Fruit fly (Drosophila melanogaster) whole organism, pupa: ENCODE results near the gene CG15545.

Experiments used
- CG10348 ChIP-seq: fragments of 200-800 bp; sonication (Bioruptor generic); IDR thresholded peaks from 2 replicates; pipeline ENCODE4 v1.3.6; 2022; ENCODE audit warnings: missing biosample characterization, missing genetic modification characterization
- CG12605 ChIP-seq: fragments of 200-800 bp; sonication (Bioruptor generic); IDR thresholded peaks from 2 replicates; pipeline ENCODE4 v1.3.6; 2022; ENCODE audit warnings: missing biosample characterization, missing genetic modification characterization
- CG13204 ChIP-seq: fragments of 200-800 bp; sonication (Bioruptor generic); optimal IDR thresholded peaks from 2 replicates; lab custom pipeline; 2018; ENCODE audit warnings: missing biosample characterization, mild to moderate bottlenecking, missing genetic modification characterization, moderate library complexity
- CG14655 ChIP-seq: fragments of 200-800 bp; sonication (Bioruptor generic); optimal IDR thresholded peaks from 3 replicates; lab custom pipeline; 2017; ENCODE audit warnings: mild to moderate bottlenecking, missing biosample characterization, missing genetic modification reagents, missing genetic modification characterization
- CG15710 ChIP-seq: fragments of 200-800 bp; sonication (Bioruptor generic); optimal IDR thresholded peaks from 2 replicates; lab custom pipeline; 2018; ENCODE audit warnings: missing biosample characterization, mild to moderate bottlenecking, missing genetic modification characterization, moderate library complexity
- CG17806 ChIP-seq: fragments of 200-800 bp; sonication (Bioruptor generic); optimal IDR thresholded peaks from 2 replicates; lab custom pipeline; 2018; ENCODE audit warnings: missing biosample characterization, mild to moderate bottlenecking, missing genetic modification characterization, moderate library complexity
- CG32121 ChIP-seq: fragments of 200-800 bp; sonication (Bioruptor generic); IDR thresholded peaks from 2 replicates; pipeline ENCODE4 v1.3.6; 2022; ENCODE audit warnings: missing biosample characterization, missing genetic modification characterization
- CG34367 ChIP-seq: fragments of 200-800 bp; sonication (Bioruptor generic); optimal IDR thresholded peaks from 2 replicates; lab custom pipeline; 2018; ENCODE audit warnings: missing biosample characterization, mild to moderate bottlenecking, missing genetic modification characterization
- CG4496 ChIP-seq: fragments of 200-800 bp; sonication (Bioruptor generic); IDR thresholded peaks from 3 replicates; pipeline ENCODE4 v1.3.6; 2022; ENCODE audit warnings: missing biosample characterization, missing genetic modification characterization
- CG8159 ChIP-seq: fragments of 200-800 bp; sonication (Bioruptor generic); optimal IDR thresholded peaks from 3 replicates; lab custom pipeline; 2018; ENCODE audit warnings: missing biosample characterization, mild to moderate bottlenecking, missing genetic modification characterization, moderate library complexity
- CG8301 ChIP-seq: fragments of 200-800 bp; sonication (Bioruptor generic); optimal IDR thresholded peaks from 2 replicates; lab custom pipeline; 2018; ENCODE audit warnings: missing biosample characterization, mild to moderate bottlenecking, missing genetic modification characterization
- CG9948 ChIP-seq: fragments of 200-800 bp; sonication (Bioruptor generic); optimal IDR thresholded peaks from 2 replicates; lab custom pipeline; 2018; ENCODE audit warnings: missing biosample characterization, mild to moderate bottlenecking, missing genetic modification characterization, moderate library complexity
- D1 ChIP-seq: fragments of 200-800 bp; sonication (Bioruptor generic); optimal IDR thresholded peaks from 2 replicates; lab custom pipeline; 2018; ENCODE audit warnings: missing biosample characterization, mild to moderate bottlenecking, missing genetic modification characterization, moderate library complexity
- EcR ChIP-seq: fragments of 200-800 bp; sonication (Bioruptor generic); optimal IDR thresholded peaks from 3 replicates; lab custom pipeline; 2019; ENCODE audit warnings: missing biosample characterization, missing genetic modification characterization, mild to moderate bottlenecking, moderate library complexity, missing genetic modification reagents
- Ets98B ChIP-seq: fragments of 200-800 bp; sonication (Bioruptor generic); IDR thresholded peaks from 2 replicates; pipeline ENCODE4 v1.3.6; 2022; ENCODE audit warnings: missing biosample characterization, missing genetic modification characterization
- Pif1A ChIP-seq: fragments of 200-800 bp; sonication (Bioruptor generic); optimal IDR thresholded peaks from 3 replicates; lab custom pipeline; 2016; ENCODE audit warnings: missing biosample characterization, missing genetic modification characterization
- Pif1B ChIP-seq: fragments of 200-800 bp; sonication (Bioruptor generic); optimal IDR thresholded peaks from 3 replicates; lab custom pipeline; 2016; ENCODE audit warnings: missing biosample characterization, missing genetic modification characterization
- Snoo ChIP-seq: fragments of 200-800 bp; sonication (Bioruptor generic); optimal IDR thresholded peaks from 3 replicates; lab custom pipeline; 2017; ENCODE audit warnings: missing biosample characterization, mild to moderate bottlenecking, missing genetic modification characterization, inconsistent platforms
- fd96Ca ChIP-seq: fragments of 200-800 bp; sonication (Bioruptor generic); IDR thresholded peaks from 3 replicates; pipeline ENCODE4 v1.3.6; 2022; ENCODE audit warnings: missing biosample characterization, missing genetic modification characterization
- gl ChIP-seq: fragments of 200-800 bp; sonication (Bioruptor generic); optimal IDR thresholded peaks from 2 replicates; lab custom pipeline; 2018; ENCODE audit warnings: missing biosample characterization, mild to moderate bottlenecking, missing genetic modification characterization
- rn ChIP-seq: fragments of 200-800 bp; sonication (Bioruptor generic); IDR thresholded peaks from 2 replicates; pipeline ENCODE4 v1.3.6; 2022; ENCODE audit warnings: missing biosample characterization, missing genetic modification characterization

Gene CG15545

dm6 chr3R:30862471-30862870 is 9.7 kb downstream of the CG15545 start:
- TF ChIP-seq fd96Ca: no peak
- TF ChIP-seq CG34367 (tag; lab: Kevin White, UChicago): no peak
- peak; percentile 28; the same call in 1 of the 2 replicates for TF ChIP-seq CG32121 (GFP tag; lab: Robert Waterston, UW)
- TF ChIP-seq CG12605 (GFP tag; lab: Robert Waterston, UW): no peak
- TF ChIP-seq CG15710 (tag; lab: Kevin White, UChicago): no peak
- TF ChIP-seq CG13204 (GFP tag; lab: Kevin White, UChicago): no peak

- TF ChIP-seq CG8159 (no peak), D1 (tag; lab: Kevin White, UChicago) (no peak), CG13204 (GFP tag; lab: Kevin White, UChicago) (no peak), CG12605 (GFP tag; lab: Robert Waterston, UW) (no peak), Snoo (tag; lab: Kevin White, UChicago) (no peak), Pif1B (no peak), CG4496 (GFP tag; lab: Robert Waterston, UW) (no peak), CG15710 (tag; lab: Kevin White, UChicago) (no peak), CG34367 (tag; lab: Kevin White, UChicago) (no peak), fd96Ca (no peak), CG8301 (tag; lab: Kevin White, UChicago) (no peak), gl (tag; lab: Kevin White, UChicago) (no peak), CG17806 (tag; lab: Kevin White, UChicago) (no peak), Pif1A (no peak), CG32121 (GFP tag; lab: Robert Waterston, UW) (no peak), CG14655 (GFP tag; lab: Kevin White, UChicago) (no peak), rn (GFP tag; lab: Robert Waterston, UW) (no peak), Ets98B (GFP tag; lab: Robert Waterston, UW) (no peak), EcR (GFP tag; lab: Kevin White, UChicago) (no peak), CG9948 (tag; lab: Kevin White, UChicago) (no peak)
Observed at dm6 chr3R:30860561-30860928, 11.6 kb downstream of the CG15545 start.

dm6 chr3R:30859901-30860560 is 12.1 kb downstream of the CG15545 start:
- TF ChIP-seq Pif1A (peak; percentile 2), gl (tag; lab: Kevin White, UChicago) (no peak), CG8159 (peak; percentile 12), EcR (GFP tag; lab: Kevin White, UChicago) (no peak)

DNA sequence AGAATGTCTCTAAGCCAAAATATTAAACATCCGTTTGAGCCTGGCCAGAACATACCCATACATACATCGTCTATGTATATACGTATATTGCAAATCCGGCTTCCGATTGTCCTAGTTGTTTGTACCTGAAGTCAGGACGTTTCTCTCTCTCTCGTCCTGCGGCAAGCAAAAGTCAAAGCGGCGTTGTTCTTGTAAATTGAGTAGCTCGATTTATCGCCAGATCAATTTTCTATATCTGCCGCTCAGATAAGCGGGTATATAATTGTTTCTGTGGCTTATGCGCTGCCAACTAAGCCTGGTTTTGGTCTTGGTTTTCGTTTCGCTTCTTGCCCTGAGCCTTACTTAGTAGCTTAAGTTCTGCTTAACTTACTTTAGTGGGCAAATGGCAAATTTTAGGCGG is 15.6 kb downstream of the CG15545 start:
- no peak for TF ChIP-seq CG8301 (tag; lab: Kevin White, UChicago)
- TF ChIP-seq, all 21 proteins: peak for 0

DNA sequence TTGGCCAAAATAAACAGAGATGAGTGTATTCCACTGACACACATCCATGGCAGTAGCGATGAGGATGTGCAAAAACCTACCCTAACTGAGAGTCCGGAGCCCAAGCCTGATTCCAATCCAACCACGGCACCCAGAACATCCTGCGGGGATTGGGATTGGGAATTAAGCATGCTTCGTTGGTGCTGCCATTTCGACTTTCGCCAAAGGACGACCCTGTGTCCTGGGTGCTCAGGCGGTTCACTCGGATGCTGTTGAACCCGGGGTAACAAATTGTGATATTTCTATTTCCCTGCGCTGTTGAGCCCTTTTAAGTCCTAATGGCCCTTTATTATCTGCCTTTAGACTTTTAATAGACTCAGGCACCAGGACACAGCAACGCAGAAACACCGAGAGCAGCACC is 17.0 kb downstream of the CG15545 start:
- TF ChIP-seq CG34367 (tag; lab: Kevin White, UChicago) (no peak), Snoo (tag; lab: Kevin White, UChicago) (no peak), Pif1A (no peak), CG10348 (GFP tag; lab: Robert Waterston, UW) (no peak), CG14655 (GFP tag; lab: Kevin White, UChicago) (no peak)

dm6 chr3R:30851843-30852365 is 20.2 kb downstream of the CG15545 start, which contains the start of gene tll:
Gene tll, plus strand, starts transcription at chr3R:30852315.
- TF ChIP-seq EcR (GFP tag; lab: Kevin White, UChicago) (no peak), CG9948 (tag; lab: Kevin White, UChicago) (no peak), Pif1B (no peak), CG4496 (GFP tag; lab: Robert Waterston, UW) (no peak), fd96Ca (no peak), CG8159 (no peak), Ets98B (GFP tag; lab: Robert Waterston, UW) (no peak), CG12605 (GFP tag; lab: Robert Waterston, UW) (no peak), CG34367 (tag; lab: Kevin White, UChicago) (no peak), CG17806 (tag; lab: Kevin White, UChicago) (no peak), CG8301 (tag; lab: Kevin White, UChicago) (no peak), rn (GFP tag; lab: Robert Waterston, UW) (no peak), CG32121 (GFP tag; lab: Robert Waterston, UW) (no peak), gl (tag; lab: Kevin White, UChicago) (no peak), CG10348 (GFP tag; lab: Robert Waterston, UW) (no peak)

DNA sequence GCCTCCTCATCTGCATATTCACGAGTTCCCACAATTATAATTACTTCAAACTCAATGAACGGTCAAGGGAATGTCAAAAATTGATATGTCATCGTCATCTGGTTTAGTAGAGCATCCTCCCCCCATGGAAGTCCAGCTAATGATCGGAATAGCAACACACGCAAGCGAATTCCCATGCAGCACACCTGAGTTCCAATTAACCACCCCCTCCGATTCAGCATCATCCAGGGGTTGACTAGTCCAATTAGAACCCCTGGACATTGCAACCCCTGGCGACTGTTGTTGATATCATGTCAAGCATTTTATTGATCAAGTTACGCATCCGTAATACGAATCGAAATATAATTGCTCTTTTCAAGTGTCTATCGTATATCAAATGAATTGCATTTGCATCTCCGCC is 21.7 kb downstream of the CG15545 start:
- TF ChIP-seq CG34367 (tag; lab: Kevin White, UChicago) (no peak), CG8159 (no peak), Pif1B (no peak), Snoo (tag; lab: Kevin White, UChicago) (no peak), CG12605 (GFP tag; lab: Robert Waterston, UW) (no peak), CG13204 (GFP tag; lab: Kevin White, UChicago) (no peak), gl (tag; lab: Kevin White, UChicago) (no peak), CG9948 (tag; lab: Kevin White, UChicago) (no peak), CG15710 (tag; lab: Kevin White, UChicago) (no peak), CG17806 (tag; lab: Kevin White, UChicago) (no peak), Ets98B (GFP tag; lab: Robert Waterston, UW) (no peak), CG8301 (tag; lab: Kevin White, UChicago) (no peak), D1 (tag; lab: Kevin White, UChicago) (no peak), EcR (GFP tag; lab: Kevin White, UChicago) (no peak), rn (GFP tag; lab: Robert Waterston, UW) (no peak)
